Worm (Caenorhabditis elegans) whole organism, L4 larva: ENCODE data around the gene nud-1.
"Not testable (repeated sequence)": the region's sequence is repeated elsewhere in the genome, so short reads cannot be mapped to it uniquely, and the experiment has no call there.

ENCODE experiments used
- F37D6.2 ChIP-seq: sonication (generic microtip); optimal IDR thresholded peaks from 2 replicates; lab custom pipeline; 2016; ENCODE audit warnings: mild to moderate bottlenecking, missing genetic modification characterization, missing compliant biosample characterization
- F49E8.2 ChIP-seq: sonication (generic microtip); optimal IDR thresholded peaks from 2 replicates; lab custom pipeline; 2016; ENCODE audit warnings: missing compliant biosample characterization, mild to moderate bottlenecking, missing genetic modification characterization, borderline replicate concordance
- T20F7.1 ChIP-seq: fragments of 200-800 bp; sonication (Bioruptor generic); optimal IDR thresholded peaks from 2 replicates; lab custom pipeline; 2018; ENCODE audit warnings: mild to moderate bottlenecking, missing genetic modification characterization, missing compliant biosample characterization
- T26A8.4 ChIP-seq: fragments of 200-800 bp; sonication (Bioruptor generic); IDR thresholded peaks from 2 replicates; pipeline ENCODE4 v1.3.6; 2022; ENCODE audit warnings: missing genetic modification characterization, missing compliant biosample characterization
- Y48G9A.11 ChIP-seq: fragments of 200-800 bp; sonication (Bioruptor generic); IDR thresholded peaks from 2 replicates; pipeline ENCODE4 v1.3.6; 2022; ENCODE audit warnings: missing genetic modification reagents, missing genetic modification characterization, missing compliant biosample characterization
- aha-1 ChIP-seq: fragments of 150-350 bp; peaks from one replicate; lab custom pipeline; 2014; ENCODE audit warnings: missing biosample characterization, missing genetic modification characterization
- ama-1 ChIP-seq: fragments of 150-350 bp; optimal IDR thresholded peaks from 2 replicates; lab custom pipeline; 2014; ENCODE audit warnings: inconsistent platforms, mixed read lengths
- arid-1 ChIP-seq: fragments of 200-800 bp; sonication (Bioruptor generic); conservative IDR thresholded peaks from 2 replicates; pipeline ENCODE4 v1.3.6; 2022; ENCODE audit warnings: missing genetic modification reagents, missing genetic modification characterization, missing compliant biosample characterization
- ceh-44 ChIP-seq: fragments of 200-800 bp; sonication (Bioruptor generic); IDR thresholded peaks from 2 replicates; pipeline ENCODE4 v1.3.6; 2022; ENCODE audit warnings: missing genetic modification reagents, missing genetic modification characterization, missing compliant biosample characterization
- ceh-62 ChIP-seq: sonication (generic microtip); optimal IDR thresholded peaks from 2 replicates; lab custom pipeline; 2017; ENCODE audit warnings: missing biosample characterization, missing genetic modification characterization
- daf-16 ChIP-seq, 3 experiments: sonication (generic microtip); optimal IDR thresholded peaks; 2 replicates each; lab custom pipeline; 2016 to 2017; ENCODE audit warnings: missing genetic modification characterization in 3 of 3, missing genetic modification reagents in 3 of 3, mild to moderate bottlenecking in 2 of 3, missing compliant biosample characterization in 2 of 3, missing biosample characterization in 1 of 3, moderate library complexity in 1 of 3
- dmd-8 ChIP-seq: fragments of 200-800 bp; sonication (Bioruptor generic); IDR thresholded peaks from 2 replicates; pipeline ENCODE4 v1.3.6; 2022; ENCODE audit warnings: missing genetic modification characterization, missing compliant biosample characterization
- dpl-1 ChIP-seq: fragments of 150-350 bp; optimal IDR thresholded peaks from 2 replicates; lab custom pipeline; 2014; ENCODE audit warnings: missing biosample characterization, missing genetic modification reagents, missing genetic modification characterization
- dve-1 ChIP-seq: sonication (generic microtip); optimal IDR thresholded peaks from 2 replicates; lab custom pipeline; 2017; ENCODE audit warnings: antibody characterized with exemption, mild to moderate bottlenecking, missing genetic modification characterization, missing compliant biosample characterization; ENCODE audit not compliant: insufficient read depth
- hlh-11 ChIP-seq: fragments of 200-800 bp; sonication (Bioruptor generic); optimal IDR thresholded peaks from 2 replicates; lab custom pipeline; 2018; ENCODE audit warnings: mild to moderate bottlenecking, missing genetic modification characterization, missing compliant biosample characterization
- hlh-30 ChIP-seq: sonication (generic microtip); optimal IDR thresholded peaks from 2 replicates; lab custom pipeline; 2017; ENCODE audit warnings: antibody characterized with exemption, mild to moderate bottlenecking, missing genetic modification characterization, missing compliant biosample characterization; ENCODE audit not compliant: insufficient read depth
- hmg-1.1 ChIP-seq: fragments of 200-800 bp; sonication (Bioruptor generic); IDR thresholded peaks from 2 replicates; pipeline ENCODE4 v1.3.6; 2022; ENCODE audit warnings: missing genetic modification reagents, missing genetic modification characterization, missing compliant biosample characterization
- lin-1 ChIP-seq: fragments of 200-800 bp; sonication (Bioruptor generic); IDR thresholded peaks from 2 replicates; pipeline ENCODE4 v1.3.6; 2022; ENCODE audit warnings: missing genetic modification reagents, missing genetic modification characterization, missing compliant biosample characterization
- lin-15B ChIP-seq: fragments of 150-350 bp; sonication (generic microtip); optimal IDR thresholded peaks from 3 replicates; lab custom pipeline; 2014; ENCODE audit warnings: missing biosample characterization, missing genetic modification characterization
- lin-38 ChIP-seq: fragments of 200-800 bp; sonication (Bioruptor generic); IDR thresholded peaks from 2 replicates; pipeline ENCODE4 v1.3.6; 2022; ENCODE audit warnings: missing genetic modification reagents, missing genetic modification characterization, missing compliant biosample characterization
- madf-9 ChIP-seq: fragments of 200-800 bp; sonication (Bioruptor generic); conservative IDR thresholded peaks from 2 replicates; pipeline ENCODE4 v1.3.6; 2022; ENCODE audit warnings: missing genetic modification reagents, missing genetic modification characterization, missing compliant biosample characterization
- mep-1 ChIP-seq: fragments of 150-350 bp; sonication (generic microtip); optimal IDR thresholded peaks from 3 replicates; lab custom pipeline; 2014; ENCODE audit warnings: missing biosample characterization, missing genetic modification characterization
- mes-2 ChIP-seq: sonication (generic microtip); optimal IDR thresholded peaks from 2 replicates; lab custom pipeline; 2016; ENCODE audit warnings: missing genotype, mild to moderate bottlenecking, missing genetic modification characterization, missing compliant biosample characterization; ENCODE audit not compliant: poor library complexity, severe bottlenecking
- mxl-3 ChIP-seq: fragments of 200-800 bp; sonication (Bioruptor generic); optimal IDR thresholded peaks from 2 replicates; lab custom pipeline; 2018; ENCODE audit warnings: mild to moderate bottlenecking, missing genetic modification characterization, missing compliant biosample characterization
- nhr-10 ChIP-seq: fragments of 150-350 bp; optimal IDR thresholded peaks from 2 replicates; lab custom pipeline; 2014; ENCODE audit warnings: missing biosample characterization, missing genetic modification characterization
- nhr-11 ChIP-seq: fragments of 150-350 bp; optimal IDR thresholded peaks from 2 replicates; lab custom pipeline; 2014; ENCODE audit warnings: missing biosample characterization, missing genetic modification characterization
- nhr-25 ChIP-seq: sonication (generic microtip); optimal IDR thresholded peaks from 2 replicates; lab custom pipeline; 2017; ENCODE audit warnings: missing genetic modification characterization, mild to moderate bottlenecking, missing compliant biosample characterization, antibody characterized with exemption, moderate library complexity, borderline replicate concordance; ENCODE audit not compliant: insufficient read depth
- nhr-28 ChIP-seq: fragments of 150-350 bp; optimal IDR thresholded peaks from 2 replicates; lab custom pipeline; 2014; ENCODE audit warnings: missing biosample characterization, missing genetic modification characterization
- nhr-48 ChIP-seq: sonication (generic microtip); optimal IDR thresholded peaks from 2 replicates; lab custom pipeline; 2016; ENCODE audit warnings: mild to moderate bottlenecking, missing genetic modification characterization, missing compliant biosample characterization
- nhr-77 ChIP-seq: fragments of 150-350 bp; optimal IDR thresholded peaks from 2 replicates; lab custom pipeline; 2014; ENCODE audit warnings: missing biosample characterization, missing genetic modification characterization
- pha-4 ChIP-seq, 2 experiments: fragments of 150-350 bp in 1 of 2; fragments of 200-800 bp in 1 of 2; sonication (Bioruptor generic) in 1 of 2; IDR thresholded peaks in 1 of 2; optimal IDR thresholded peaks in 1 of 2; 2 replicates each; pipeline versions ENCODE4 v1.3.6 to Lab custom; 2014 to 2022; ENCODE audit warnings: missing genetic modification characterization in 2 of 2, missing genetic modification reagents in 2 of 2, missing biosample characterization in 1 of 2, missing compliant biosample characterization in 1 of 2
- pqm-1 ChIP-seq: sonication (generic microtip); optimal IDR thresholded peaks from 2 replicates; lab custom pipeline; 2017; ENCODE audit warnings: missing biosample characterization, missing genetic modification characterization
- set-16 ChIP-seq: fragments of 200-800 bp; sonication (Bioruptor generic); IDR thresholded peaks from 2 replicates; pipeline ENCODE4 v1.3.6; 2022; ENCODE audit warnings: missing genetic modification reagents, missing genetic modification characterization, missing compliant biosample characterization
- tag-97 ChIP-seq: fragments of 200-800 bp; sonication (Bioruptor generic); IDR thresholded peaks from 2 replicates; pipeline ENCODE4 v1.3.6; 2022; ENCODE audit warnings: missing genetic modification characterization, missing compliant biosample characterization
- unc-130 ChIP-seq: sonication (generic microtip); optimal IDR thresholded peaks from 2 replicates; lab custom pipeline; 2016; ENCODE audit warnings: missing genetic modification reagents, missing genetic modification characterization, missing compliant biosample characterization
- zfp-3 ChIP-seq: fragments of 200-800 bp; sonication (Bioruptor generic); conservative IDR thresholded peaks from 2 replicates; pipeline ENCODE4 v1.3.6; 2022; ENCODE audit warnings: missing genetic modification reagents, missing genetic modification characterization, missing compliant biosample characterization
- zip-11 ChIP-seq: fragments of 200-800 bp; sonication (Bioruptor generic); IDR thresholded peaks from 2 replicates; pipeline ENCODE4 v1.3.6; 2022; ENCODE audit warnings: missing genetic modification characterization, missing compliant biosample characterization
- ztf-11 ChIP-seq: fragments of 150-350 bp; optimal IDR thresholded peaks from 2 replicates; lab custom pipeline; 2014; ENCODE audit warnings: missing biosample characterization, missing genetic modification characterization

Gene nud-1

ce11 chrIII:13296289-13296874, 44.9 kb upstream of the nud-1 start, which contains the start of gene npp-18 (continued):
- TF ChIP-seq zfp-3 (peak; percentile 70), pha-4 (GFP tag; IDR thresholded peaks at IDR 0.05; lab: Robert Waterston, UW) (peak; percentile 77), hlh-11 (tag; lab: Kevin White, UChicago) (peak; percentile 4)
- not testable (repeated sequence) for TF ChIP-seq pha-4 (tag; optimal IDR thresholded peaks at IDR 0.05; lab: Kevin White, UChicago)

DNA sequence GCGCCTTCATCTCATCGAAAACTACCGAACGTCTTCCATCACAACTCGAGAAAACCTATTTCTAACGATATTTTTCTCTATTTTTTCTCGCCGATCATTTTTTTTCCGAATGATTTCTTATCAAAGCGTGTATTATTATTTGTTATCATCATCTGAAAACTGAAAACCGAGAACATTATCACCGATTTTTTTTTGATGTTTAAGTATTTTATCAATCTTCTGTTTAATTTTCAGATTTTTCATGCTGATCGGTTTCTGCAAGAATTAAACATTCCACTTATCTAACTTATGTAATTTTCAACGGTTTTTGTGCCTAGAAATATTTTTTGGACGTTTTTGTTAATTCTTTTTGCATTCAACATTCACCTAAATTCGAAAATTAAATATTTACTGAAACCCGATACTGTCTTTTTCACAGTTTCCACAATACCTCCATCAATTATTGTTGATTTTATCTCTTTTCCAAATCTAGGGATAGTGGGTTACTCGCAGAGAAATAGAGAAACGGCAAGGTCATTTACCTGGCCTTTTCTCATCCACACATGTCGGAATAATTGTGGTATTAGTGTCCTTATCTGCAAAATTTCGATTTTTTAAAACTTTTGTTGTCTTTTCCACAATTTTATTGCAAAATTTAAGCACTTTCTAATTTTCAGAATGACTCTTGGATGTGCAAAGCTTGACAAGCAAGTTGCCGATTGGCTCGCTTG, 42.5 kb upstream of the nud-1 start, which contains the start of gene pgm-2:
Gene pgm-2, plus strand, starts transcription at position 657 of the 710 bp plus-strand sequence.
- TF ChIP-seq nhr-48 (tag; lab: Kevin White, UChicago), result no peak
- peak; percentile 6 for TF ChIP-seq nhr-28
- peak; percentile 7 for TF ChIP-seq hlh-11 (tag; lab: Kevin White, UChicago)
- TF ChIP-seq F49E8.2 (tag; lab: Kevin White, UChicago), result no peak
- no peak for TF ChIP-seq arid-1 (GFP tag; lab: Robert Waterston, UW)
- TF ChIP-seq mep-1 (tag; lab: Kevin White, UChicago), result peak; percentile 17
- peak; percentile 19 for TF ChIP-seq nhr-25
- TF ChIP-seq daf-16 (GFP tag; optimal IDR thresholded peaks at IDR 0.05; lab: Kevin White, UChicago), result no peak
- TF ChIP-seq daf-16 (tag; optimal IDR thresholded peaks at IDR 0.05; lab: Kevin White, UChicago), result peak; percentile 34
- peak; percentile 38 for TF ChIP-seq dve-1 (tag; lab: Kevin White, UChicago)
- TF ChIP-seq ceh-62 (tag; lab: Kevin White, UChicago), result no peak
- TF ChIP-seq ama-1 (lab: Kevin White, UChicago), result peak; percentile 9
- TF ChIP-seq pqm-1 (tag; lab: Kevin White, UChicago), result peak; percentile 23
- peak; percentile 8 for TF ChIP-seq mxl-3 (GFP tag; lab: Kevin White, UChicago)
- TF ChIP-seq nhr-10 (tag; lab: Kevin White, UChicago), result no peak
- no peak for TF ChIP-seq madf-9 (GFP tag; lab: Robert Waterston, UW)
- no peak for TF ChIP-seq nhr-11

DNA sequence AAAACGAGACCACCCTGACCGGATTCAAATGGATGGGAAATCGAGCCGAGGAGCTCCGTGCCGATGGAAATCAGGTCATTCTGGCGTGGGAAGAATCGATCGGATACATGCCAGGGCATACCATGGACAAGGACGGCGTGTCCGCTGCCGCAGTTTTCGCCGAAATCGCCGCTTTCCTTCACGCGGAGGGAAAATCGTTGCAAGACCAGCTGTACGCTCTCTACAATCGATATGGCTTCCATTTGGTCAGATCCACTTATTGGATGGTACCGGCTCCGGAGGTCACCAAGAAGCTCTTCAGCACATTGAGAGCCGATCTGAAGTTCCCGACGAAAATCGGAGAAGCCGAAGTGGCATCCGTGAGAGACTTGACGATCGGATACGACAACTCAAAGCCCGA, 39.3 kb upstream of the nud-1 start:
- peak; percentile 58 for TF ChIP-seq set-16 (GFP tag; lab: Robert Waterston, UW)
- 0 out of 2 replicates have a peak, but pooled peaks have one; percentile 42 for TF ChIP-seq dmd-8 (GFP tag; lab: Robert Waterston, UW)
- no peak for TF ChIP-seq nhr-77 (tag; lab: Kevin White, UChicago)

DNA sequence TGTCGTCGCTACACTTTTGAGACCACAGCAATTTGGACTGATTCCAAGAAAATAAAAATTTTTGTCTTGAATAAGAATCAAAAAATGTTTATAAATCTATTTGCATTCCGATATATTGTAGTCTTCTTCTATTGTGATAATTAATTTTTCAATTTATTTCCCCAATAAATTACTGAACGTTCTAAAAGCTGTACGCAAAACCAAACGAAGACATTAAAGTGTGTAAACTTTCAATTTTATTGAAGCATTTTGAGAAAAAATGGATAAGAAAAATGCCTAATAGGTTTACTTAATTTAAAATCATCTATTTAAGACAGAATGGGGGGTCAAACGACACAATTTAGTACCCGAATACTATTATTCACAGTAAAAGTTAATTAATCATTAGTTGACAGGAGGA, 38.7 kb upstream of the nud-1 start:
- TF ChIP-seq hmg-1.1 (GFP tag; lab: Robert Waterston, UW) (no peak), unc-130 (GFP tag; lab: Kevin White, UChicago) (peak; percentile 5), lin-38 (GFP tag; lab: Robert Waterston, UW) (peak; percentile 42)

DNA sequence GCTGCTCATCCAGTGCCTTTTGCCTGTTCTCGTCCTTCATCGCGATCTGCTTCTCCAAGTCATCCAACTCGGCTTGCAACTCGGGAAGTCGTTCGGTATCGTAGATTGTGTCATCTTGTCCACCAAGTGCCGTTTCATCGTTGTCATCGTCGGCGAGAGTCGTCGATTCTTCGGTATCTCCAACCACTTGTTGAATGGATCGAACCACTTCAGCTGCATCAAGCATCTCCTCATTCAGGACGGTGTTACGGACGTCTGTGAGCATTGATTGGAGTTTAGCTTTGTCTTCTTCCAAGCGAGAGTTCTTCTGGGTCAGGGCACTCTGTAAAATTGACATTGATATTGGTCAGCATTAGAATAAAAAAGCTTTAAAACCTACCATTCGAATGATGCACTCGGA, 35.8 kb upstream of the nud-1 start:
- TF ChIP-seq aha-1 (tag; lab: Kevin White, UChicago) (peak; percentile 90), T26A8.4 (GFP tag; lab: Robert Waterston, UW) (no peak)
- TF ChIP-seq, all 104 proteins: peak for 1

DNA sequence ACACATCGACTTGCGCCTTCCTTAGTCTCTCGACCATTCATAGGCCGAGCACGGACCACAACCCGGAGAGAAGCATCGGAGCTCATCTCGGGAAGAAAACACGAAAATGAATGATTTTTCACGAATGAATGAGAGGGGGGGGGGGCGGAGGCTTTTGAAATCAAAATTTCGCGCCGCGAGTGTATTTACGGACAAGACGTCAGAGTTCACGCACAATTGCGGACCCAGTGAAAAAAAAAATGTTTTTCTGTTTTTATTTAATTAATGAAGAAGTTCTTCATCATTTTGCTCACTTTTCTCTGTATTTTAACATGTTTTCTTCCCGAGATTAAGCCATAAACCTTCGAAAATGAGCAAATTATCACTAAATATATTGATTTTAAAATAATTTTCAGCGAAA, 34.2 kb upstream of the nud-1 start, which contains the start of the genes klp-19 and slc-36.1:
Gene klp-19, minus strand, starts transcription at position 153 of the 400 bp plus-strand sequence.
Gene slc-36.1, plus strand, starts transcription at position 396 of the 400 bp plus-strand sequence.
- TF ChIP-seq tag-97 (GFP tag; lab: Robert Waterston, UW) (no peak), nhr-48 (tag; lab: Kevin White, UChicago) (no peak), T20F7.1 (GFP tag; lab: Kevin White, UChicago) (no peak), F37D6.2 (tag; lab: Kevin White, UChicago) (no peak), hlh-30 (tag; lab: Kevin White, UChicago) (no peak), aha-1 (tag; lab: Kevin White, UChicago) (peak; percentile 17), ceh-44 (GFP tag; lab: Robert Waterston, UW) (no peak), lin-1 (GFP tag; lab: Robert Waterston, UW) (no peak), ztf-11 (tag; lab: Kevin White, UChicago) (no peak), mes-2 (tag; lab: Kevin White, UChicago) (peak; percentile 67), zip-11 (GFP tag; lab: Robert Waterston, UW) (no peak), hlh-11 (tag; lab: Kevin White, UChicago) (no peak), dpl-1 (peak; percentile 80), madf-9 (GFP tag; lab: Robert Waterston, UW) (no peak), lin-15B (tag; lab: Kevin White, UChicago) (no peak), Y48G9A.11 (no peak)
